In the genomic region with DNA sequence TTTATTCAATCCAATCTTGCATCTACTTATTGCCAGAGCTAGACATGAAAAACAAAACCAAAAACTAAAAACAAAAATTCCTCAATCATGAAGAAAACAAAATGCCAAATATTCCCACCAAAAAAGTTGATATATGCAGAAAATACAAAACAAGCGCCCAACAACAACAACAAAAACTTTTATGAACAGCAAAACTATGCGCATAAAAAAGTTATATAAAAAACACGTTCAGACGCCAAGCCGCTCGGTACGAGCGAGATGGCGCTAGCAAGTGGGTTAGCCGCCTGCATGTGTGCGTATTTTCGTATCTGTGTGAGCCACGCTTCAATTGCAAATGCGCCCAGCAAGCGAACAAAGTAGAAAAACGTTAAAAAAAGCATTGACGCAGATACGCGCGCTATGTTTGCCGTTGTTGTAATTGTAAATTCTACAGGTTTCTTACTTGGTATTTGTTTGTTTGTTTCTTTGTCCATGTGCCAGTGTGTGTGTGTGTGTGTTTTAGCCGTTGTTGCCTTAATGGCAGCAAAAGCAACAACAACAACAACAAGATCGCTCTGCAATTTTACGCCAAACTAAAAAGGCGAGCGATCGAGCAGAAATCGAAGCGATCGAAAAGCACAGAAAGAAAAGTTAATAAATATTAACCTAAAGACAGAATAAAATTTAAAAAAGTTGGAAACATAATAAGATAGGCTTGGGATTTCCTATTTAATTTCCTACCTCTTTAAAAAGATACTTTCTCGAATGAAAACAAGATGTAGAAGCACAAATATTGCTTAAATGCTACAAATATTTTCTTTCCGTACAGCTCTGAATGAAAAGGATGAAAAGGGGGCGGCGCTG, we compare ENCODE assay signal across 5 fruit fly cellular contexts.
A peak's percentile ranks its signal among the peaks of the same experiment; 100 is the strongest.
TF ChIP-seq lines count a peak whose summit lies in the region.

No protein-coding gene starts in this region.

- no peak for TF ChIP-seq CTCF in whole organism, embryonic (GFP tag; optimal IDR thresholded peaks at IDR 0.05; lab: Kevin White, UChicago)

TF ChIP-seq in whole organism, adult, 20 proteins besides CTCF, POLR2A, EP300 and RAD21:
- TF ChIP-seq tj (GFP tag; optimal IDR thresholded peaks at IDR 0.05; lab: Kevin White, UChicago) (peak; percentile 91), Crg-1 (GFP tag; optimal IDR thresholded peaks at IDR 0.05; lab: Kevin White, UChicago) (no peak), cic (GFP tag; optimal IDR thresholded peaks at IDR 0.05; lab: Kevin White, UChicago) (no peak), ovo (GFP tag; optimal IDR thresholded peaks at IDR 0.05; lab: Kevin White, UChicago) (peak; percentile 5), Mnt (GFP tag; optimal IDR thresholded peaks at IDR 0.05; lab: Kevin White, UChicago) (peak; percentile 1), kay (GFP tag; lab: Kevin White, UChicago; ENCODE audit: borderline replicate concordance) (no peak), CG7045 (GFP tag; optimal IDR thresholded peaks at IDR 0.05; lab: Kevin White, UChicago) (no peak), CG5204 (GFP tag; optimal IDR thresholded peaks at IDR 0.05; lab: Kevin White, UChicago) (no peak)

TF ChIP-seq in whole organism, embryonic, 481 proteins besides CTCF, POLR2A, EP300 and RAD21 (continues in another document):
- peak; percentile 72 for TF ChIP-seq cg (GFP tag; optimal IDR thresholded peaks at IDR 0.05; lab: Kevin White, UChicago)
- TF ChIP-seq CG34224 (GFP tag; IDR thresholded peaks at IDR 0.05; lab: Robert Waterston, UW; ENCODE audit: partially characterized antibody), result no peak
- no peak for TF ChIP-seq Meics (GFP tag; optimal IDR thresholded peaks at IDR 0.05; lab: Kevin White, UChicago)
- TF ChIP-seq Scr (GFP tag; IDR thresholded peaks at IDR 0.05; lab: Robert Waterston, UW; ENCODE audit: partially characterized antibody), result no peak
- peak; percentile 76 for TF ChIP-seq abd-A (tag; optimal IDR thresholded peaks at IDR 0.05; lab: Kevin White, UChicago)
- peak; percentile 28 for TF ChIP-seq nom (GFP tag; optimal IDR thresholded peaks at IDR 0.05; lab: Kevin White, UChicago)
- TF ChIP-seq so (GFP tag; IDR thresholded peaks at IDR 0.05; lab: Robert Waterston, UW), result peak; percentile 40; the same call in 1 of the 3 replicates
- TF ChIP-seq Drgx (GFP tag; IDR thresholded peaks at IDR 0.05; lab: Robert Waterston, UW), result peak; percentile 74
- peak; percentile 93 for TF ChIP-seq sd (tag; optimal IDR thresholded peaks at IDR 0.05; lab: Kevin White, UChicago)
- peak; percentile 6 for TF ChIP-seq Asciz (GFP tag; optimal IDR thresholded peaks at IDR 0.05; lab: Kevin White, UChicago)
- TF ChIP-seq Pdp1 (GFP tag; optimal IDR thresholded peaks at IDR 0.05; lab: Kevin White, UChicago), result peak in 1 of 2 experiments; percentile 62
- TF ChIP-seq pros (GFP tag; optimal IDR thresholded peaks at IDR 0.05; lab: Kevin White, UChicago), result peak; percentile 22
- peak; percentile 70 for TF ChIP-seq Ets65A (GFP tag; lab: Kevin White, UChicago)
- TF ChIP-seq CG8765 (GFP tag; IDR thresholded peaks at IDR 0.05; lab: Robert Waterston, UW), result no peak
- TF ChIP-seq CG8359 (GFP tag; optimal IDR thresholded peaks at IDR 0.05; lab: Kevin White, UChicago; ENCODE audit: borderline replicate concordance), result no peak
- 0 out of 3 replicates have a peak, but pooled peaks have one; percentile 8 for TF ChIP-seq CG2199 (GFP tag; IDR thresholded peaks at IDR 0.05; lab: Robert Waterston, UW)
- peak; percentile 89 for TF ChIP-seq vvl (GFP tag; IDR thresholded peaks at IDR 0.05; lab: Robert Waterston, UW)

TF ChIP-seq in whole organism, prepupa, 60 proteins besides CTCF, POLR2A, EP300 and RAD21 (continues in another document):
- TF ChIP-seq CG6854 (GFP tag; optimal IDR thresholded peaks at IDR 0.05; lab: Kevin White, UChicago), result no peak
- TF ChIP-seq CG6808 (GFP tag; optimal IDR thresholded peaks at IDR 0.05; lab: Kevin White, UChicago), result peak; percentile 63
- TF ChIP-seq CG31627 (GFP tag; optimal IDR thresholded peaks at IDR 0.05; lab: Kevin White, UChicago), result no peak
- peak; percentile 85 for TF ChIP-seq CG8119 (GFP tag; IDR thresholded peaks at IDR 0.05; lab: Robert Waterston, UW)
- no peak for TF ChIP-seq Hr39 (GFP tag; optimal IDR thresholded peaks at IDR 0.05; lab: Kevin White, UChicago)
- peak; percentile 80 for TF ChIP-seq CG10631 (GFP tag; optimal IDR thresholded peaks at IDR 0.05; lab: Kevin White, UChicago)
- TF ChIP-seq Sox15 (GFP tag; optimal IDR thresholded peaks at IDR 0.05; lab: Kevin White, UChicago), result no peak
- peak; percentile 42 for TF ChIP-seq CG11762 (GFP tag; optimal IDR thresholded peaks at IDR 0.05; lab: Kevin White, UChicago; ENCODE audit: insufficient read depth)
- TF ChIP-seq CG32006 (GFP tag; optimal IDR thresholded peaks at IDR 0.05; lab: Kevin White, UChicago), result peak; percentile 79
- TF ChIP-seq CG8319 (GFP tag; optimal IDR thresholded peaks at IDR 0.05; lab: Kevin White, UChicago), result peak; percentile 11
- peak; percentile 72 for TF ChIP-seq OdsH (GFP tag; optimal IDR thresholded peaks at IDR 0.05; lab: Kevin White, UChicago)
- peak; percentile 79 for TF ChIP-seq CG10669 (GFP tag; optimal IDR thresholded peaks at IDR 0.05; lab: Kevin White, UChicago)
- TF ChIP-seq acj6 (GFP tag; optimal IDR thresholded peaks at IDR 0.05; lab: Kevin White, UChicago), result peak; percentile 45
- TF ChIP-seq Eip78C (GFP tag; lab: Kevin White, UChicago), result peak; percentile 95
- peak; percentile 60 for TF ChIP-seq Lpt (GFP tag; optimal IDR thresholded peaks at IDR 0.05; lab: Kevin White, UChicago)
- peak; percentile 48 for TF ChIP-seq CG16779 (tag; optimal IDR thresholded peaks at IDR 0.05; lab: Kevin White, UChicago)
- peak; percentile 69 for TF ChIP-seq achi (GFP tag; optimal IDR thresholded peaks at IDR 0.05; lab: Kevin White, UChicago)
- TF ChIP-seq CG7368 (GFP tag; optimal IDR thresholded peaks at IDR 0.05; lab: Kevin White, UChicago), result peak; percentile 57
- peak; percentile 68 for TF ChIP-seq Eip75B (GFP tag; optimal IDR thresholded peaks at IDR 0.05; lab: Kevin White, UChicago)

TF ChIP-seq in whole organism, pupa, 21 proteins besides CTCF, POLR2A, EP300 and RAD21 (continues in another document):
- no peak for TF ChIP-seq CG10348 (GFP tag; IDR thresholded peaks at IDR 0.05; lab: Robert Waterston, UW)
- TF ChIP-seq CG4496 (GFP tag; IDR thresholded peaks at IDR 0.05; lab: Robert Waterston, UW), result peak; percentile 81; the same call in 2 of the 3 replicates
- peak; percentile 73 for TF ChIP-seq Ets98B (GFP tag; IDR thresholded peaks at IDR 0.05; lab: Robert Waterston, UW)
- TF ChIP-seq CG12605 (GFP tag; IDR thresholded peaks at IDR 0.05; lab: Robert Waterston, UW), result peak; percentile 72
- TF ChIP-seq Snoo (tag; optimal IDR thresholded peaks at IDR 0.05; lab: Kevin White, UChicago), result no peak
- peak; percentile 70 for TF ChIP-seq CG34367 (tag; optimal IDR thresholded peaks at IDR 0.05; lab: Kevin White, UChicago)
- TF ChIP-seq CG13204 (GFP tag; optimal IDR thresholded peaks at IDR 0.05; lab: Kevin White, UChicago), result peak; percentile 35
- TF ChIP-seq CG9948 (tag; optimal IDR thresholded peaks at IDR 0.05; lab: Kevin White, UChicago), result peak; percentile 87
- TF ChIP-seq CG14655 (GFP tag; optimal IDR thresholded peaks at IDR 0.05; lab: Kevin White, UChicago), result peak; percentile 76
- TF ChIP-seq CG32121 (GFP tag; IDR thresholded peaks at IDR 0.05; lab: Robert Waterston, UW), result peak; percentile 81
- no peak for TF ChIP-seq EcR (GFP tag; optimal IDR thresholded peaks at IDR 0.05; lab: Kevin White, UChicago)
- TF ChIP-seq fd96Ca (GFP tag; IDR thresholded peaks at IDR 0.05; lab: Robert Waterston, UW), result 0 out of 3 replicates have a peak, but pooled peaks have one; percentile 37
- TF ChIP-seq CG8159 (tag; optimal IDR thresholded peaks at IDR 0.05; lab: Kevin White, UChicago), result peak; percentile 85
- TF ChIP-seq CG17806 (tag; optimal IDR thresholded peaks at IDR 0.05; lab: Kevin White, UChicago), result peak; percentile 85
- TF ChIP-seq rn (GFP tag; IDR thresholded peaks at IDR 0.05; lab: Robert Waterston, UW), result peak; percentile 62
- peak; percentile 84 for TF ChIP-seq CG15710 (tag; optimal IDR thresholded peaks at IDR 0.05; lab: Kevin White, UChicago)
- peak; percentile 62 for TF ChIP-seq Pif1A (GFP tag; optimal IDR thresholded peaks at IDR 0.05; lab: Kevin White, UChicago)
- TF ChIP-seq CG8301 (tag; optimal IDR thresholded peaks at IDR 0.05; lab: Kevin White, UChicago), result peak; percentile 69
- peak; percentile 48 for TF ChIP-seq gl (tag; optimal IDR thresholded peaks at IDR 0.05; lab: Kevin White, UChicago)
- no peak for TF ChIP-seq D1 (tag; optimal IDR thresholded peaks at IDR 0.05; lab: Kevin White, UChicago)

TF ChIP-seq in whole organism, wandering third instar larva, 38 proteins besides CTCF, POLR2A, EP300 and RAD21:
- no peak for TF ChIP-seq Rel (GFP tag; optimal IDR thresholded peaks at IDR 0.05; lab: Kevin White, UChicago)
- TF ChIP-seq Rel (tag; optimal IDR thresholded peaks at IDR 0.05; lab: Kevin White, UChicago), result no peak
- no peak for TF ChIP-seq Dfd (GFP tag; optimal IDR thresholded peaks at IDR 0.05; lab: Kevin White, UChicago)
- no peak for TF ChIP-seq rgr (GFP tag; optimal IDR thresholded peaks at IDR 0.05; lab: Kevin White, UChicago)
- peak; percentile 12 for TF ChIP-seq fru (GFP tag; optimal IDR thresholded peaks at IDR 0.05; lab: Kevin White, UChicago)
- TF ChIP-seq foxo (GFP tag; optimal IDR thresholded peaks at IDR 0.05; lab: Kevin White, UChicago), result peak in 1 of 2 experiments; percentile 28
- TF ChIP-seq Dif (GFP tag; optimal IDR thresholded peaks at IDR 0.05; lab: Kevin White, UChicago; ENCODE audit: partially characterized antibody), result no peak
